Worm (Caenorhabditis elegans): ENCODE results near the gene psr-1.

DNA sequence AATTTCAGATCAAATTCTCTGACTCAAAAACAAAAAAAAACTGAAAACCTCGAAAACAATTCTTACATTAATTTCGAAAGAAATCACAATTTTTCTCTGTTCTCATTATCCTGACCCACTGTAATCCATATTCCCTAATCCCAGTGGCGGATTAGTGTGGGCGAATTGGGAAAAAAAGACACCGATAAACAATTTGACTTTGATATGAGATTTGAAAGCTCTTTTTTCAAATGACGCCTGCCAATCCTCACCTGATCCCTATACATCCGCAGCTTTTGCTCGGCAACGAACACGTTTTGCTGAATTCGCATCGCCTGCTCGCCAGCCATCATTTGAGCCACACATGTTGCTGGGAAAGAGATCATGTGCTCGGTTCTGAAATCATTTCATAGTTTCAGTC is 41.3 kb upstream of the psr-1 start:
- no peak for TF ChIP-seq nhr-2 (tag; optimal IDR thresholded peaks at IDR 0.05)
- no peak for TF ChIP-seq lsy-2 (tag; optimal IDR thresholded peaks at IDR 0.05)
- no peak for TF ChIP-seq bed-3 (GFP tag; optimal IDR thresholded peaks at IDR 0.05)
- TF ChIP-seq hlh-1 (tag; optimal IDR thresholded peaks at IDR 0.05): no peak
- TF ChIP-seq lin-32 (GFP tag; optimal IDR thresholded peaks at IDR 0.05): no peak
- TF ChIP-seq unc-62 (GFP tag; optimal IDR thresholded peaks at IDR 0.05): no peak
- TF ChIP-seq nhr-12 (tag; optimal IDR thresholded peaks at IDR 0.05): no peak

Measured in whole organism, mixed stage, embryonic.